Worm (Caenorhabditis elegans): ENCODE measurements around the gene F36F12.7.

Gene F36F12.7

DNA sequence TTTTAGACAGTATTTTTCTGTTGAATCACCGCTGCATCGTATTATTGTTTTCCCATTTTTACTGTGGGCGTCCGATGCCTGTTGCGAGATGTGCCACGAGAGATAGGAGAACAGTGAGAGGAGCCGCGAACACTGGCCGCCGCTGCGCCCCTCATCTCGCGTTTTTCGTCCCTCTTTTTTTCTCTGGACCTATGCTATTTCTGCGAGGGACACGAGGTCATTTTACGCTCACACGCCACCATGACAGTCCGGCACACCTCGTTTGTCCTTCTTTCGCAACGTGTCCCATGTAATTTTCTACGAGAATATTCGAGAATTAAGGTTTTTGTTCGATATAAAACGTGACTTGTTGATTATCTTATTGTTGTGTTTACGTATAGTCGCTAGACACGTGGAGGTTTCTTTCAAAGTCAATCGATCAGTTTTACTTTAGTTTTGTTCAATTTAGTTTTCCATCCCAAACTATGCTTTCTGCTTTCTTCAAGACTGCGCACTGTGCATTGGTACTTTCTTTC is 31.1 kb upstream of the F36F12.7 start, which contains the start of gene lbp-9 (continued):
- TF ChIP-seq let-607 (tag; optimal IDR thresholded peaks at IDR 0.05) (peak in 1 of 2 experiments; percentile 30), K12H6.12 (tag; optimal IDR thresholded peaks at IDR 0.05) (peak; percentile 61), dox-1 (GFP tag; IDR thresholded peaks at IDR 0.05) (peak; percentile 67; the same call in 1 of the 2 replicates), ceh-100 (GFP tag; IDR thresholded peaks at IDR 0.05) (no peak), snpc-3.4 (tag; optimal IDR thresholded peaks at IDR 0.05) (no peak), ama-1 (optimal IDR thresholded peaks at IDR 0.05) (peak; percentile 34), ama-1 (GFP tag; optimal IDR thresholded peaks at IDR 0.05) (no peak), attf-6 (GFP tag; IDR thresholded peaks at IDR 0.05) (no peak), C06A6.2 (GFP tag; conservative IDR thresholded peaks at IDR 0.05) (0 out of 2 replicates have a peak, but pooled peaks have one; percentile 34), nfyb-1 (GFP tag; IDR thresholded peaks at IDR 0.05) (0 out of 2 replicates have a peak, but pooled peaks have one; percentile 46), tbp1 (GFP tag; optimal IDR thresholded peaks at IDR 0.05) (peak; percentile 40), ekl-4 (GFP tag; IDR thresholded peaks at IDR 0.05) (no peak), egl-44 (GFP tag; IDR thresholded peaks at IDR 0.05) (peak; percentile 43; the same call in 1 of the 2 replicates)

DNA sequence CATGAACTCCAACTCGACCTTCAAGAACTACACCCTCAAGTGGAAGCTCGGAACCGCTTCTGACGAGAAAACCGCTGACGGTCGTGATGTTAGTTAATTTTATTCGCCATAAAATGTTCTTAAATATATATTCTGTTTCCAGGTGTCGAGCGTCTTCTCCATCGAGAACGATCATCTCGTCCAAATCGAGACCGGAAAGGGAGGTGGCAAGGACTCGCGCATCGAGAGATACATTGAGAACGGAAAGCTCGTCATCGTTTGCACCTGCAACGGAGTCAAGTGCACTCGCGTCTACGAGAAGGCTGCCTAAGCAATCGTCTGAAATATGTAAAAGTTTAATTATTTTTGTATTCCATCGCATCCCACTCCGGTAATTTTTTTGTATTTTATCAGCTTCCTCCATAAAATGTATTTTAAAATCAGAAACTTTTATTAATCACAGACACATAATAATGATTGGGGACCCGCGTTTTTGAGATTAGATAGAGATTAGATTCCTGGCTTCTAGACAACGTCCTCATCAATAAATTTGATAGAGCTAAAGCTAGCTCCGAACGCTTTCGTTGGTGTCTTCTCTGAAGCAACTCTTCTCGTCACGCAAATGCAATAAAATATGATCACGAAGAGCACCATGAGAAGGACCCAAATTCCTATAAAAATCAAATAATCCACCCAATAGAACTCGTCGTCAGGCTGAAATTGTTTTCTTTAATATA is 30.3 kb upstream of the F36F12.7 start:
- TF ChIP-seq ztf-6 (GFP tag; IDR thresholded peaks at IDR 0.05) (no peak), egrh-3 (GFP tag; IDR thresholded peaks at IDR 0.05) (no peak), C17E4.6 (GFP tag; IDR thresholded peaks at IDR 0.05) (no peak), lsl-1 (GFP tag; optimal IDR thresholded peaks at IDR 0.05) (no peak), gei-17 (GFP tag; optimal IDR thresholded peaks at IDR 0.05) (no peak), atf-7 (tag; optimal IDR thresholded peaks at IDR 0.05) (no peak), lir-1 (GFP tag; conservative IDR thresholded peaks at IDR 0.05) (no peak), cebp-1 (GFP tag; IDR thresholded peaks at IDR 0.05) (no peak), cebp-1 (tag; optimal IDR thresholded peaks at IDR 0.05) (no peak), lin-54 (GFP tag; optimal IDR thresholded peaks at IDR 0.05) (no peak), attf-3 (GFP tag; conservative IDR thresholded peaks at IDR 0.05) (no peak), madf-10 (tag; optimal IDR thresholded peaks at IDR 0.05) (no peak), F55B11.4 (tag; optimal IDR thresholded peaks at IDR 0.05; ENCODE audit: borderline replicate concordance, insufficient read depth) (no peak), B0261.1 (tag; optimal IDR thresholded peaks at IDR 0.05) (no peak), madf-8 (GFP tag; conservative IDR thresholded peaks at IDR 0.05) (no peak), F52B5.7 (tag; optimal IDR thresholded peaks at IDR 0.05) (no peak), xnd-1 (tag; optimal IDR thresholded peaks at IDR 0.05) (no peak), lsy-27 (tag; optimal IDR thresholded peaks at IDR 0.05; ENCODE audit: borderline replicate concordance, insufficient read depth) (no peak), hlh-26 (GFP tag; conservative IDR thresholded peaks at IDR 0.05) (no peak), F33H1.4 (GFP tag; IDR thresholded peaks at IDR 0.05) (0 out of 2 replicates have a peak, but pooled peaks have one; percentile 7), lin-40 (tag; optimal IDR thresholded peaks at IDR 0.05) (no peak), nfya-1 (tag; optimal IDR thresholded peaks at IDR 0.05; ENCODE audit: borderline replicate concordance, insufficient read depth) (no peak), ztf-25 (GFP tag; IDR thresholded peaks at IDR 0.05) (no peak), ZK185.1 (tag; optimal IDR thresholded peaks at IDR 0.05; ENCODE audit: poor library complexity, severe bottlenecking) (no peak), ceh-91 (GFP tag; IDR thresholded peaks at IDR 0.05) (no peak), ztf-28 (GFP tag; IDR thresholded peaks at IDR 0.05) (no peak), tbp1 (GFP tag; optimal IDR thresholded peaks at IDR 0.05) (peak; percentile 8), F57A8.1 (GFP tag; optimal IDR thresholded peaks at IDR 0.05) (no peak), egl-18 (GFP tag; IDR thresholded peaks at IDR 0.05) (no peak), hmg-1.2 (GFP tag; IDR thresholded peaks at IDR 0.05) (no peak), C06A6.2 (GFP tag; conservative IDR thresholded peaks at IDR 0.05) (no peak), nfyb-1 (GFP tag; IDR thresholded peaks at IDR 0.05) (no peak), F49E8.2 (tag; optimal IDR thresholded peaks at IDR 0.05; ENCODE audit: insufficient read depth) (no peak), madf-3 (GFP tag; IDR thresholded peaks at IDR 0.05) (peak; percentile 52; the same call in 1 of the 2 replicates), ceh-40 (GFP tag; IDR thresholded peaks at IDR 0.05) (no peak)

Data from whole organism, young adult.